Fruit fly (Drosophila melanogaster): ENCODE data around the gene Had1.

The Had1 gene

dm6 chrX:16296423-16297292 is 11.8 kb downstream of the Had1 start, which contains the start of gene CG3632 (continued):
- TF ChIP-seq Fer2 (tag; optimal IDR thresholded peaks at IDR 0.05) (no peak), Fer3 (tag; optimal IDR thresholded peaks at IDR 0.05) (no peak), BtbVII (GFP tag; optimal IDR thresholded peaks at IDR 0.05) (no peak), CG6654 (GFP tag; optimal IDR thresholded peaks at IDR 0.05) (no peak), CG9817 (tag; optimal IDR thresholded peaks at IDR 0.05) (no peak), nerfin-1 (tag; optimal IDR thresholded peaks at IDR 0.05) (peak; percentile 42), p53 (GFP tag; optimal IDR thresholded peaks at IDR 0.05) (peak; percentile 16), ara (GFP tag; IDR thresholded peaks at IDR 0.05) (no peak), CG15514 (GFP tag; optimal IDR thresholded peaks at IDR 0.05) (peak; percentile 79), slbo (GFP tag; IDR thresholded peaks at IDR 0.05) (peak; percentile 63; the same call in 1 of the 2 replicates), fd64A (GFP tag; optimal IDR thresholded peaks at IDR 0.05) (no peak), CG6272 (GFP tag; IDR thresholded peaks at IDR 0.05) (peak; percentile 50), Six4 (GFP tag; optimal IDR thresholded peaks at IDR 0.05) (no peak), mirr (GFP tag; optimal IDR thresholded peaks at IDR 0.05) (peak; percentile 51), CG16813 (GFP tag; IDR thresholded peaks at IDR 0.05; ENCODE audit: partially characterized antibody) (peak; percentile 82), Dp (GFP tag; optimal IDR thresholded peaks at IDR 0.05) (peak; percentile 32), Dll (GFP tag; IDR thresholded peaks at IDR 0.05; ENCODE audit: partially characterized antibody) (peak; percentile 65; the same call in 3 of the 4 replicates), CG10267 (tag; optimal IDR thresholded peaks at IDR 0.05) (peak; percentile 93), Deaf1 (tag; optimal IDR thresholded peaks at IDR 0.05) (no peak), zfh2 (GFP tag; optimal IDR thresholded peaks at IDR 0.05) (peak; percentile 63), Hsf (GFP tag; optimal IDR thresholded peaks at IDR 0.05) (peak; percentile 45), CG11085 (GFP tag; IDR thresholded peaks at IDR 0.05) (peak; percentile 38; the same call in 1 of the 2 replicates), CHES-1-like (GFP tag; optimal IDR thresholded peaks at IDR 0.05) (peak; percentile 39), vnd (GFP tag; IDR thresholded peaks at IDR 0.05; ENCODE audit: partially characterized antibody) (peak; percentile 71), Tbp (GFP tag; optimal IDR thresholded peaks at IDR 0.05) (no peak), tna (GFP tag; IDR thresholded peaks at IDR 0.05; ENCODE audit: partially characterized antibody) (peak; percentile 73), tx (GFP tag; optimal IDR thresholded peaks at IDR 0.05) (peak; percentile 3), ems (GFP tag; optimal IDR thresholded peaks at IDR 0.05) (peak; percentile 31), CG18262 (tag; optimal IDR thresholded peaks at IDR 0.05) (no peak), CG13424 (tag; optimal IDR thresholded peaks at IDR 0.05) (no peak), az2 (GFP tag; optimal IDR thresholded peaks at IDR 0.05) (no peak), gem (tag; optimal IDR thresholded peaks at IDR 0.05) (no peak), vvl (GFP tag; IDR thresholded peaks at IDR 0.05) (peak; percentile 73), bigmax (GFP tag; optimal IDR thresholded peaks at IDR 0.05) (peak; percentile 53), Camta (GFP tag; optimal IDR thresholded peaks at IDR 0.05) (peak; percentile 41), CG10462 (GFP tag; optimal IDR thresholded peaks at IDR 0.05) (no peak), slp2 (GFP tag; optimal IDR thresholded peaks at IDR 0.05) (peak; percentile 7), Pdp1 (GFP tag; optimal IDR thresholded peaks at IDR 0.05) (peak; percentile 29), TFAM (GFP tag; optimal IDR thresholded peaks at IDR 0.05) (no peak), CG2678 (tag; optimal IDR thresholded peaks at IDR 0.05) (no peak), CG14441 (GFP tag; IDR thresholded peaks at IDR 0.05) (peak; percentile 61), CG2712 (tag; optimal IDR thresholded peaks at IDR 0.05) (peak; percentile 43), Antp (GFP tag; optimal IDR thresholded peaks at IDR 0.05) (peak; percentile 71), CG2120 (GFP tag; optimal IDR thresholded peaks at IDR 0.05) (peak; percentile 73), bowl (GFP tag; IDR thresholded peaks at IDR 0.05) (no peak), chn (GFP tag; optimal IDR thresholded peaks at IDR 0.05) (peak; percentile 60), prd (optimal IDR thresholded peaks at IDR 0.05) (no peak), prd (GFP tag; IDR thresholded peaks at IDR 0.05) (no peak), Gsc (GFP tag; IDR thresholded peaks at IDR 0.05) (no peak)

All from whole organism, embryonic.